Worm (Caenorhabditis elegans): ENCODE data around the gene C01G10.14.
"Not testable (repeated sequence)": the region's sequence is repeated elsewhere in the genome, so short reads cannot be mapped to it uniquely, and the experiment has no call there.

Gene C01G10.14

DNA sequence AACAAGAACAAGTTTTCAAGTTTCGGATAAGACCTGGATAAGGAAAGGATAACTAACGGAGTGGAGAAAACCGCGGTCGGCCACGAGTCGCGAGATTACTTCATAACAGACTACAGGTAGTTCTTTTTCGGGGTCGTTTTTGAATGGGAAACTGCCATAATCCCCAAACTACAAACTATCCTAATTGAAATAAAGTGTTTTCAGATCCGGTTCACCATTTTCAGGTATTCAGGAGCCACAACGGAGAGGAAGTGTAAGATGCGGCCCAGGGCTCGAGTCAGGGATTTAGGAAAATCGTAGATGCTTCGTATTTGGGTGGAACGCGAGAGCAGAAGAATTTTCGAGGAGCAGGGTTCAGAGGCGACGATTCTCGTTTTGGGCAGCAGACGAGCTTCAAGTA is 10.2 kb upstream of the C01G10.14 start, which contains the start of gene T01G5.8:
TSS of gene T01G5.8 (plus strand) at position 301 of the 400 bp plus-strand sequence.
- TF ChIP-seq zag-1, C16A3.4, mep-1 (tag; optimal IDR thresholded peaks at IDR 0.05): not testable (repeated sequence)

DNA sequence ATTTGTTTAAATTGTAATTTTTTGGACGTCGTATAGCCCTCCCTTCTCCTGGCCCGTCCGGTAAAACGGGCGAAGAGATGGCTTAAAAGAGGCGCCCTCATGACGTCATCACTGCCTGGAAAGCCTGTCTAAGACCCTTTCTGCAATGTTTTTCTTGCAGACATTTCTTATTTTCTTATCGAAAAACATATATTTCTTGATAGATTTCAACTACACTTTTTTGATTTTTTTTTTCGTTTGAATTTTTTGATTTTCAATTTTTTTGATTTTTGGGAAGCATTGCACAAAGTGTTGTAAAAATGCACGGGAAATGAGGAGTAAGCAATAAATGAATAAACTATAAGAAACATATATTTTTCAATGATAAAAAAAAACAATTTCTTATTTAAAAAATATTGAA is 8.2 kb upstream of the C01G10.14 start, which contains the start of gene T01G5.6:
TSS of gene T01G5.6 (minus strand) at position 101 of the 400 bp plus-strand sequence.
- TF ChIP-seq lin-15B (tag; optimal IDR thresholded peaks at IDR 0.05) (no peak), swsn-7 (tag; optimal IDR thresholded peaks at IDR 0.05) (no peak), nhr-19 (GFP tag; conservative IDR thresholded peaks at IDR 0.05) (no peak), fkh-10 (GFP tag; optimal IDR thresholded peaks at IDR 0.05) (no peak), snpc-4 (tag; optimal IDR thresholded peaks at IDR 0.05) (no peak), snu-23 (GFP tag; optimal IDR thresholded peaks at IDR 0.05) (no peak), rnt-1 (tag; optimal IDR thresholded peaks at IDR 0.05) (no peak), elt-2 (tag; optimal IDR thresholded peaks at IDR 0.05) (no peak), mep-1 (tag; optimal IDR thresholded peaks at IDR 0.05) (no peak)

- TF ChIP-seq fos-1 (tag; optimal IDR thresholded peaks at IDR 0.05): no peak
- TF ChIP-seq nhr-90 (tag; optimal IDR thresholded peaks at IDR 0.05; ENCODE audit: poor library complexity): no peak
- no peak for TF ChIP-seq fkh-10 (GFP tag; optimal IDR thresholded peaks at IDR 0.05)
- TF ChIP-seq isw-1 (GFP tag; IDR thresholded peaks at IDR 0.05): no peak
- TF ChIP-seq nhr-85 (tag): no peak
- TF ChIP-seq nhr-19 (GFP tag; conservative IDR thresholded peaks at IDR 0.05): no peak
- TF ChIP-seq C16A3.4 (tag; optimal IDR thresholded peaks at IDR 0.05): no peak
- TF ChIP-seq Y116A8C.19 (tag; optimal IDR thresholded peaks at IDR 0.05; ENCODE audit: borderline replicate concordance): no peak
- no peak for TF ChIP-seq elt-2 (tag; optimal IDR thresholded peaks at IDR 0.05)
- no peak for TF ChIP-seq nhr-76 (tag; optimal IDR thresholded peaks at IDR 0.05)
- no peak for TF ChIP-seq snu-23 (GFP tag; optimal IDR thresholded peaks at IDR 0.05)
- no peak for TF ChIP-seq ama-1 (optimal IDR thresholded peaks at IDR 0.05)
- TF ChIP-seq rnt-1 (tag; optimal IDR thresholded peaks at IDR 0.05): no peak
- TF ChIP-seq hlh-17 (GFP tag; optimal IDR thresholded peaks at IDR 0.05; ENCODE audit: borderline replicate concordance): no peak
- no peak for TF ChIP-seq nhr-11 (tag; optimal IDR thresholded peaks at IDR 0.05)
- TF ChIP-seq mef-2 (tag; optimal IDR thresholded peaks at IDR 0.05): no peak
- TF ChIP-seq efl-1 (optimal IDR thresholded peaks at IDR 0.05): no peak
- no peak for TF ChIP-seq efl-1 (GFP tag; optimal IDR thresholded peaks at IDR 0.05 in 1 of 2)
- TF ChIP-seq tlp-1 (tag; optimal IDR thresholded peaks at IDR 0.05): no peak
- TF ChIP-seq ceh-82 (tag; optimal IDR thresholded peaks at IDR 0.05): no peak
- TF ChIP-seq C34B4.2 (tag; optimal IDR thresholded peaks at IDR 0.05): no peak
These were observed 5.9 kb upstream of the C01G10.14 start, which contains the start of gene T01G5.7 for ce11 chrV:15111660-15112059. Gene T01G5.7 (plus strand): TSS chrV:15111960.

DNA sequence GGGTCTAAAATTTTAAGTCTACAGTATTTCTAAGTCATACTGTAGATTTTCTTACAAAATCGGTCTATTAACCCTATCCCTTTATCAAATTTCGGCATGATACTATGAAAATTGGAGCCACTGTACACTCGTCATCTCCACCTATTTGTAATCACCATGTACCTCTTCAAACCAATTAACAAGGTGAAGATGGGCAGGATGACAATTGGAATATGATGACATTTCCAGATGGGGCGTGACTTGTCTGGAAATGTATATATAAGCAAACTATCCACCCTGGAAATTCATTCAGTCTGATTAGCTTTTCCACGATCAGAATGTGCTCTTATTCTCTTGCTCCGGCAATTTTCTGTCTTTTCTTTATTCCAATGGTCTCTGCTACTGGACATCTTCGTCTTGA is 3.5 kb upstream of the C01G10.14 start, which contains the start of gene Y75B12A.2:
TSS of gene Y75B12A.2 (plus strand) at position 301 of the 400 bp plus-strand sequence.
- TF ChIP-seq elt-2 (tag; optimal IDR thresholded peaks at IDR 0.05): no peak
- TF ChIP-seq dsc-1 (tag; optimal IDR thresholded peaks at IDR 0.05): no peak

- TF ChIP-seq elt-2 (tag; optimal IDR thresholded peaks at IDR 0.05): no peak
- no peak for TF ChIP-seq hpl-2 (GFP tag; optimal IDR thresholded peaks at IDR 0.05)
- TF ChIP-seq blmp-1 (tag; optimal IDR thresholded peaks at IDR 0.05): no peak
- TF ChIP-seq nhr-71 (tag; optimal IDR thresholded peaks at IDR 0.05): no peak
- TF ChIP-seq lin-13 (GFP tag; optimal IDR thresholded peaks at IDR 0.05): no peak
- TF ChIP-seq unc-86 (tag; optimal IDR thresholded peaks at IDR 0.05): no peak
- TF ChIP-seq efl-3 (GFP tag; optimal IDR thresholded peaks at IDR 0.05): no peak
- TF ChIP-seq C16A3.4 (tag; optimal IDR thresholded peaks at IDR 0.05): no peak
- TF ChIP-seq hlh-17 (GFP tag; optimal IDR thresholded peaks at IDR 0.05; ENCODE audit: borderline replicate concordance): no peak
- TF ChIP-seq xbp-1 (tag; optimal IDR thresholded peaks at IDR 0.05): no peak
- TF ChIP-seq nhr-28 (tag; optimal IDR thresholded peaks at IDR 0.05): no peak
- no peak for TF ChIP-seq ceh-8 (GFP tag; optimal IDR thresholded peaks at IDR 0.05)
- TF ChIP-seq C04F5.9 (tag; optimal IDR thresholded peaks at IDR 0.05): no peak
- TF ChIP-seq mab-9 (GFP tag; IDR thresholded peaks at IDR 0.05): no peak
- no peak for TF ChIP-seq efl-1 (optimal IDR thresholded peaks at IDR 0.05)
- no peak for TF ChIP-seq efl-1 (GFP tag; optimal IDR thresholded peaks at IDR 0.05 in 1 of 2)
- TF ChIP-seq nhr-90 (tag; optimal IDR thresholded peaks at IDR 0.05; ENCODE audit: poor library complexity): no peak
These were observed 6.3 kb downstream of the C01G10.14 start, which contains the start of gene C01G10.1 for ce11 chrV:15099447-15099846. Gene C01G10.1 (plus strand): TSS chrV:15099747.
